Worm (Caenorhabditis elegans): Measurements from ENCODE around the gene str-221.

DNA sequence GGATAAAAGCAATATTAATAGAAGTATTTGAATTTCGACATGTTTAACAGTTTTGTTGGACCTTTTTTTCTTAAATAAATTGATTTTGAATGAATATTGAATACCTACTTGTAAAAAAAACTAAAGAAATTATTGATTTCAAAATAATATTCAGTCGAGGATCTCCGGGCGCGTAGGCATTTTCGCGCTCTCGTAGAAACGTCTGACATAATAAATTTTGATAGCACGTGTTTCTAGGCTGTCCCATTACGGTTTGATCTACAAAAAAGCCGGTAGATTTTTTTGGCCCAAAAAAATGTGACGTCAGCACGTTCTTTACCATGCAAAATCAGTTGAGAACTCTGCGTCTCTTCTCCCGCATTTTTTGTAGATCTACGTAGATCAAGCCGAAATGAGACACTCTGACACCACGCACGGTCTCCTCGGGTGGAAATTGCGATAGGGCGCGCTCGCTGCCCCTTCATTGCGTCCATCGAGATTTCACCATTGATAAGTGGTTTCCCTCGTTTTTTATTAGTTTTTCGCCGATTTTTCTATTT is 45.5 kb upstream of the str-221 start:
- no peak for TF ChIP-seq nhr-12 (tag; optimal IDR thresholded peaks at IDR 0.05)
- TF ChIP-seq mab-5 (tag; optimal IDR thresholded peaks at IDR 0.05): no peak
- TF ChIP-seq bed-3 (GFP tag; optimal IDR thresholded peaks at IDR 0.05): no peak
- no peak for TF ChIP-seq tbx-8 (GFP tag; optimal IDR thresholded peaks at IDR 0.05)
- no peak for TF ChIP-seq snpc-4 (tag; optimal IDR thresholded peaks at IDR 0.05)
- TF ChIP-seq ceh-43 (GFP tag; optimal IDR thresholded peaks at IDR 0.05): no peak
- no peak for TF ChIP-seq unc-39 (tag; optimal IDR thresholded peaks at IDR 0.05)
- no peak for TF ChIP-seq lin-32 (GFP tag; optimal IDR thresholded peaks at IDR 0.05)
- TF ChIP-seq nhr-28 (tag; optimal IDR thresholded peaks at IDR 0.05): no peak
- no peak for TF ChIP-seq ces-1 (GFP tag; optimal IDR thresholded peaks at IDR 0.05)
- no peak for TF ChIP-seq unc-62 (GFP tag; optimal IDR thresholded peaks at IDR 0.05)
- no peak for TF ChIP-seq ztf-11 (tag; optimal IDR thresholded peaks at IDR 0.05)
- no peak for TF ChIP-seq nhr-237 (tag; optimal IDR thresholded peaks at IDR 0.05)
- TF ChIP-seq unc-120 (tag; optimal IDR thresholded peaks at IDR 0.05; ENCODE audit: poor library complexity, severe bottlenecking): no peak
